Fruit fly (Drosophila melanogaster): ENCODE data around the gene rudhira.

Gene rudhira

DNA sequence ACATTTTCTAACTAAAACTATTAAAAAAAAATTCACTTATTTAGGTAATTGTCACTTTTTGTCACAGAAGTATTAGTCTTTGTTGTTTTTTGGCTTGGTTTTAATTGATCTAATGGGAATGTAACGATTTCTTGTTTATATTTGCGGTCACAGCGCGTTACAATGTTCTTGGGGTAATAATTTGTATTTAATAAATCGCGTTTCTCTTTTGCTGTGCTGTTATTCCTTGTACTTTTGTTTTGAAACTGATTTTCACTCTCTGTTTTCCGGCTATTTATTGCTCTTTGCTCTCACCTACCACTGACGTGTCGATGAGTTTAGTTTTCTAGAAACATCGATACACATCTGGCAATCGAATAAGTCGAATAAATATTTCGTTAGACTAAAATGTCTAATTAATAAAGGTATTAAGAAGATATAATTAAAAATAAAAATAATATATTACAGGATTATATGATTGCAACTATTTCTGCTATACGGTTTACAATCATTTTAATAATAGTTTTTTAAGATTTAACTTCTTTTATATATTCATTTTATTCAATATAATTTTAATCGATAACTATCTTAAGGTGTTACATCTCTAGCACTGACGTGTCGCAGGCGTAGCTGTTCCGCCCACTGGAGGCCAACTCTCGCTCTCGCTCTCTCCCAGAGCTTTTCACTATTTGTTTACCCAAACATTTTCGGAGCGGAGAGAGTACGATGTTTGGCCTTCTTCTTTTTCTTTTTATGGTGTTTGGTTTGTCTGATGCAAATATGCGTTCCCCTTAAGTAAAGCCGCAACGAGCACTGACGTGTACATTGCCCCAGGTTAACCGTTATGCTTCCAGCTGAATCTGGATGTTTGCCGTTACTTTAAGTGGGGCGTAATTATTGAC, 9.6 kb upstream of the rudhira start, which contains the start of gene Hsc70-3 (continued):
- TF ChIP-seq CG2202 (tag; optimal IDR thresholded peaks at IDR 0.05) (peak; percentile 64), CG12236 (GFP tag; optimal IDR thresholded peaks at IDR 0.05) (peak; percentile 12), CG7556 (GFP tag; optimal IDR thresholded peaks at IDR 0.05) (peak; percentile 30), phol (tag; optimal IDR thresholded peaks at IDR 0.05) (peak; percentile 12), CG34224 (GFP tag; IDR thresholded peaks at IDR 0.05; ENCODE audit: partially characterized antibody) (peak; percentile 75; the same call in 2 of the 3 replicates), CoRest (tag; optimal IDR thresholded peaks at IDR 0.05) (peak; percentile 50), HHEX (GFP tag; optimal IDR thresholded peaks at IDR 0.05) (peak; percentile 67), inv (GFP tag; IDR thresholded peaks at IDR 0.05; ENCODE audit: partially characterized antibody) (peak; percentile 71), CG6175 (GFP tag; IDR thresholded peaks at IDR 0.05) (no peak), CG11560 (tag; IDR thresholded peaks at IDR 0.05) (peak; percentile 98), zfh1 (GFP tag; IDR thresholded peaks at IDR 0.05) (peak; percentile 37; the same call in 1 of the 3 replicates), CG17361 (GFP tag; IDR thresholded peaks at IDR 0.05) (peak; percentile 61), YL-1 (GFP tag; optimal IDR thresholded peaks at IDR 0.05) (peak; percentile 37), CG18262 (tag; optimal IDR thresholded peaks at IDR 0.05) (peak; percentile 39), Hr51 (GFP tag; optimal IDR thresholded peaks at IDR 0.05) (peak in 1 of 2 experiments; percentile 55), fd64A (GFP tag; optimal IDR thresholded peaks at IDR 0.05) (peak; percentile 82), knrl (GFP tag; IDR thresholded peaks at IDR 0.05; ENCODE audit: partially characterized antibody) (peak; percentile 74; the same call in 2 of the 3 replicates), CG6813 (GFP tag; optimal IDR thresholded peaks at IDR 0.05) (peak; percentile 70), otp (GFP tag; IDR thresholded peaks at IDR 0.05) (peak; percentile 73; the same call in 1 of the 3 replicates), gcm2 (GFP tag; optimal IDR thresholded peaks at IDR 0.05) (no peak), mirr (GFP tag; optimal IDR thresholded peaks at IDR 0.05) (peak; percentile 45), Hey (tag; optimal IDR thresholded peaks at IDR 0.05) (no peak), Sox102F (GFP tag; optimal IDR thresholded peaks at IDR 0.05) (peak; percentile 25), gcm (GFP tag; optimal IDR thresholded peaks at IDR 0.05) (peak; percentile 41), Mes4 (GFP tag; optimal IDR thresholded peaks at IDR 0.05) (peak; percentile 7), az2 (GFP tag; optimal IDR thresholded peaks at IDR 0.05) (peak; percentile 7), Sry-δ (GFP tag; optimal IDR thresholded peaks at IDR 0.05) (peak; percentile 55), CG6765 (GFP tag; optimal IDR thresholded peaks at IDR 0.05) (peak; percentile 6), CG16863 (GFP tag; optimal IDR thresholded peaks at IDR 0.05) (peak; percentile 11), CG15269 (tag; optimal IDR thresholded peaks at IDR 0.05) (peak; percentile 13), Side (GFP tag; optimal IDR thresholded peaks at IDR 0.05) (peak; percentile 40), CG4328 (GFP tag; optimal IDR thresholded peaks at IDR 0.05) (peak; percentile 15), CG43689 (GFP tag; IDR thresholded peaks at IDR 0.05) (no peak), Doc3 (GFP tag; IDR thresholded peaks at IDR 0.05; ENCODE audit: partially characterized antibody) (peak; percentile 78; the same call in 2 of the 3 replicates), ara (GFP tag; IDR thresholded peaks at IDR 0.05) (peak; percentile 58; the same call in 1 of the 2 replicates), Camta (GFP tag; optimal IDR thresholded peaks at IDR 0.05) (peak; percentile 45), Spps (tag; optimal IDR thresholded peaks at IDR 0.05) (peak; percentile 5), CG30403 (GFP tag; optimal IDR thresholded peaks at IDR 0.05) (no peak), rib (GFP tag; IDR thresholded peaks at IDR 0.05) (no peak), sr (GFP tag; IDR thresholded peaks at IDR 0.05) (peak; percentile 86), CG7987 (GFP tag; optimal IDR thresholded peaks at IDR 0.05) (peak; percentile 70), sc (optimal IDR thresholded peaks at IDR 0.05) (no peak), sc (GFP tag; optimal IDR thresholded peaks at IDR 0.05) (peak; percentile 41), B-H2 (GFP tag; optimal IDR thresholded peaks at IDR 0.05) (peak; percentile 38), CG14441 (GFP tag; IDR thresholded peaks at IDR 0.05) (no peak), Hr39 (optimal IDR thresholded peaks at IDR 0.05) (no peak), CG13287 (GFP tag; IDR thresholded peaks at IDR 0.05; ENCODE audit: partially characterized antibody) (peak; percentile 85), slbo (GFP tag; IDR thresholded peaks at IDR 0.05) (no peak)

Measured in whole organism, embryonic.